Worm (Caenorhabditis elegans) whole organism, L4 larva: ENCODE results near the gene F42A9.8.

Experiments
- aha-1 ChIP-seq: fragments of 150-350 bp; peaks from one replicate; lab custom pipeline; 2014; ENCODE audit warnings: missing biosample characterization, missing genetic modification characterization
- ces-1 ChIP-seq: fragments of 150-350 bp; sonication (generic microtip); optimal IDR thresholded peaks from 4 replicates; lab custom pipeline; 2014; ENCODE audit warnings: missing biosample characterization, missing genetic modification reagents, missing genetic modification characterization
- dve-1 ChIP-seq: sonication (generic microtip); optimal IDR thresholded peaks from 2 replicates; lab custom pipeline; 2017; ENCODE audit warnings: antibody characterized with exemption, mild to moderate bottlenecking, missing genetic modification characterization, missing compliant biosample characterization; ENCODE audit not compliant: insufficient read depth
- fkh-10 ChIP-seq: fragments of 150-350 bp; optimal IDR thresholded peaks from 2 replicates; lab custom pipeline; 2014; ENCODE audit warnings: missing biosample characterization, missing genetic modification reagents, missing genetic modification characterization
- hmg-1.1 ChIP-seq: fragments of 200-800 bp; sonication (Bioruptor generic); IDR thresholded peaks from 2 replicates; pipeline ENCODE4 v1.3.6; 2022; ENCODE audit warnings: missing genetic modification reagents, missing genetic modification characterization, missing compliant biosample characterization
- nhr-237 ChIP-seq: sonication (generic microtip); optimal IDR thresholded peaks from 2 replicates; lab custom pipeline; 2017; ENCODE audit warnings: missing biosample characterization, missing genetic modification characterization
- nhr-76 ChIP-seq: fragments of 150-350 bp; optimal IDR thresholded peaks from 2 replicates; lab custom pipeline; 2014; ENCODE audit warnings: missing biosample characterization, missing genetic modification characterization
- pha-4 ChIP-seq, 2 experiments: fragments of 150-350 bp in 1 of 2; fragments of 200-800 bp in 1 of 2; sonication (Bioruptor generic) in 1 of 2; IDR thresholded peaks in 1 of 2; optimal IDR thresholded peaks in 1 of 2; 2 replicates each; pipeline versions ENCODE4 v1.3.6 to Lab custom; 2014 to 2022; ENCODE audit warnings: missing genetic modification characterization in 2 of 2, missing genetic modification reagents in 2 of 2, missing biosample characterization in 1 of 2, missing compliant biosample characterization in 1 of 2
- skn-1 ChIP-seq: fragments of 150-350 bp; optimal IDR thresholded peaks from 2 replicates; lab custom pipeline; 2014; ENCODE audit warnings: missing biosample characterization, missing genetic modification characterization
- unc-39 ChIP-seq: sonication (generic microtip); optimal IDR thresholded peaks from 2 replicates; lab custom pipeline; 2017; ENCODE audit warnings: missing biosample characterization, missing genetic modification characterization

- TF ChIP-seq hmg-1.1 (GFP tag; lab: Robert Waterston, UW) (peak; percentile 52; the same call in 1 of the 2 replicates), nhr-76 (tag; lab: Kevin White, UChicago) (no peak), nhr-237 (tag; lab: Kevin White, UChicago) (no peak), pha-4 (GFP tag; IDR thresholded peaks at IDR 0.05; lab: Robert Waterston, UW) (no peak), pha-4 (tag; optimal IDR thresholded peaks at IDR 0.05; lab: Kevin White, UChicago) (no peak), ces-1 (GFP tag; lab: Kevin White, UChicago) (no peak), fkh-10 (GFP tag; lab: Kevin White, UChicago) (no peak), aha-1 (tag; lab: Kevin White, UChicago) (peak; percentile 89), skn-1 (tag; lab: Kevin White, UChicago) (no peak), dve-1 (peak; percentile 14), unc-39 (tag; lab: Kevin White, UChicago) (no peak)
These were observed 8.7 kb upstream of the F42A9.8 start, which contains the start of gene F42A9.11 for ce11 chrIV:8627328-8627727.
